Worm (Caenorhabditis elegans): ENCODE results near the gene K05F1.10.

DNA sequence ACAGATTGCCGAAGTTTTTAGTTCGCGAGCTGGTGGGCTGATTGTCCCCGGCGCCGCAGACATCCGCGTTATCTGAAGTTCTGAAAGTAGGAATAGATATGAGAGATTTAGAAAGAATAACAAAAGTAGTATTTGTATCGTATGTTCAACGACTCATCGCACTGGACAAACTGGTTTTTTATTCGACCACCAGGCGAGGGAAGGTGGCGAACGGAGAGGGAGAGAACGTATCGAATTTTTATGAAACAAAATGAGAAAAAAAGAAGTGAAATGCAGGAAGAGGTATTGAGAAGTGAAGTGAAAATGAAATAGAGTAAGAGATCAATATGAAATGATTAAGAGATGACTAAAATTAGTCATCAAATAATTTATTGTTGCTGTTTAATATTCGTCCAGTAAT lies 22.1 kb upstream of the K05F1.10 start, which contains the start of gene tbc-2:
- TF ChIP-seq K09A11.1 (tag; optimal IDR thresholded peaks at IDR 0.05; ENCODE audit: insufficient read depth), result no peak
- no peak for TF ChIP-seq pros-1 (tag; optimal IDR thresholded peaks at IDR 0.05)
